Worm (Caenorhabditis elegans) whole organism, late embryonic: ENCODE measurements around the gene M03C11.9.

Source experiments
- ama-1 ChIP-seq: fragments of 150-350 bp; optimal IDR thresholded peaks from 2 replicates; lab custom pipeline; 2014
- ceh-19 ChIP-seq: fragments of 200-800 bp; sonication (Bioruptor generic); optimal IDR thresholded peaks from 2 replicates; lab custom pipeline; 2018; ENCODE audit warnings: mild to moderate bottlenecking, missing genetic modification characterization, missing compliant biosample characterization
- ceh-22 ChIP-seq: sonication (generic microtip); optimal IDR thresholded peaks from 2 replicates; lab custom pipeline; 2017; ENCODE audit warnings: missing biosample characterization, missing genetic modification characterization
- che-1 ChIP-seq: sonication (generic microtip); optimal IDR thresholded peaks from 2 replicates; lab custom pipeline; 2016; ENCODE audit warnings: mild to moderate bottlenecking, missing genetic modification characterization, missing compliant biosample characterization
- ets-4 ChIP-seq: sonication (generic microtip); optimal IDR thresholded peaks from 2 replicates; lab custom pipeline; 2016; ENCODE audit warnings: missing genetic modification characterization, missing compliant biosample characterization
- mec-3 ChIP-seq: sonication (generic microtip); optimal IDR thresholded peaks from 2 replicates; lab custom pipeline; 2016; ENCODE audit warnings: borderline replicate concordance, missing genetic modification characterization, missing compliant biosample characterization
- ref-2 ChIP-seq: sonication (generic microtip); optimal IDR thresholded peaks from 2 replicates; lab custom pipeline; 2016; ENCODE audit warnings: missing genetic modification characterization, missing compliant biosample characterization
- rnt-1 ChIP-seq: sonication (generic microtip); optimal IDR thresholded peaks from 2 replicates; lab custom pipeline; 2016; ENCODE audit warnings: missing genetic modification characterization, missing compliant biosample characterization
- sdc-2 ChIP-seq: sonication (generic microtip); optimal IDR thresholded peaks from 2 replicates; lab custom pipeline; 2016; ENCODE audit warnings: missing genotype, missing genetic modification characterization, missing compliant biosample characterization
- tbx-2 ChIP-seq: sonication (generic microtip); optimal IDR thresholded peaks from 2 replicates; lab custom pipeline; 2016; ENCODE audit warnings: missing genetic modification characterization, missing compliant biosample characterization
- unc-55 ChIP-seq: sonication (generic microtip); optimal IDR thresholded peaks from 2 replicates; lab custom pipeline; 2017; ENCODE audit warnings: missing biosample characterization, missing genetic modification reagents, missing genetic modification characterization
- unc-86 ChIP-seq: sonication (generic microtip); optimal IDR thresholded peaks from 2 replicates; lab custom pipeline; 2016; ENCODE audit warnings: missing genetic modification characterization, missing compliant biosample characterization

DNA sequence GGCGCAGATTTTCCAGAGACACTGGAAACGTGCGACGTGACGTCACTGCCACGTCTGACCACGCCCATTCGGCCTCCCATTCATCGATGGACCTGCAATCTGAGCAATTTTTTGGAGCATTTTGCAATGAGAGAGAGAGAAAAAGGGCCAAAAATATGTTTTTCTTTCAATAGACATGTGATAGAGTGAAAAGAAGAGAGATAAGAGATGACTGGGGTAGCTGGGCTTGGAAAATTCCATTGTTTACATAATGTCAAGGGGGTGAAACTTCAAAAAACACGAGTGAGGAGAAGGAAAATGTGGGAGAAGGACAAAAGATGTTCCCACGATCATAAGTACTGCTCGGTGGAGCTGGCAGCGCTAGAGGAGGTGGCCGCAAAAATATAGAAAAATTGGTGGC, 4.5 kb upstream of the M03C11.9 start, which contains the start of gene M03C11.1:
- no peak for TF ChIP-seq unc-55 (GFP tag; lab: Kevin White, UChicago)
- TF ChIP-seq ceh-19 (GFP tag; lab: Kevin White, UChicago): no peak
- TF ChIP-seq ets-4: no peak
- no peak for TF ChIP-seq rnt-1 (tag; lab: Kevin White, UChicago)
- TF ChIP-seq tbx-2 (tag; lab: Kevin White, UChicago): no peak
- TF ChIP-seq ceh-22 (tag; lab: Kevin White, UChicago): no peak
- TF ChIP-seq mec-3: no peak
- no peak for TF ChIP-seq unc-86
- no peak for TF ChIP-seq ref-2
- no peak for TF ChIP-seq che-1 (tag; lab: Kevin White, UChicago)
- TF ChIP-seq ama-1 (lab: Kevin White, UChicago): no peak
- TF ChIP-seq sdc-2: no peak
